Worm (Caenorhabditis elegans): ENCODE measurements around the gene gmap-3.

Gene gmap-3

ce11 chrX:12902057-12902652 lies 38.6 kb downstream of the gmap-3 start:
- no peak for TF ChIP-seq unc-62 (GFP tag; optimal IDR thresholded peaks at IDR 0.05)

- no peak for TF ChIP-seq unc-62 (GFP tag; optimal IDR thresholded peaks at IDR 0.05)
These were observed 41.4 kb downstream of the gmap-3 start for ce11 chrX:12899140-12899888.

ce11 chrX:12889837-12890449 lies 50.8 kb downstream of the gmap-3 start:
- no peak for TF ChIP-seq unc-62 (GFP tag; optimal IDR thresholded peaks at IDR 0.05)
